Worm (Caenorhabditis elegans) whole organism, dauer: ENCODE data around the gene C33E10.10.
"Not testable (repeated sequence)": the region's sequence is repeated elsewhere in the genome, so short reads cannot be mapped to it uniquely, and the experiment has no call there.

ENCODE experiments used
- unc-62 ChIP-seq: sonication (generic microtip); optimal IDR thresholded peaks from 2 replicates; lab custom pipeline; 2017; ENCODE audit warnings: missing biosample characterization, missing genetic modification reagents, missing genetic modification characterization

C33E10.10 gene

DNA sequence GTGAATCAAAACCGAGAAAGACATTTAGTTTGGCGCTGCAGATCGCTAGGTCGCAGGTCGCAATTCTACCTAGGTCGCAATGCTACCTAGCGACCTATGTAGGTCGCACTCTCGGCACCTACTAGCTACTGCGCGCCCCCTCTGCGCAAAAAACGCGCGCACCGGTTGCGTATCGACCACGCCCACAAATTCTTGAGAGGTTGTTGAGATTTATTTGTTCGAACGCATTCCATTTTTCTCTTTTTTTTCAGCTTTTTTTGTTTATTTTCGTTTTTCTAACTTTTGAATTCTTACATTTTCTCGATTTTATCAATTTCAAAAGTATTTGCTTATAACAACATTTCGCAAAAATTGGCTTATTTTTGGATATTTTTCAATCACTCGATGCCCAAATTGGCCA, at the start of gene C33E10.10:
TSS of gene C33E10.10 (minus strand) at position 101 of the 400 bp plus-strand sequence.
- TF ChIP-seq unc-62 (GFP tag; lab: Kevin White, UChicago) = no peak

- TF ChIP-seq unc-62 (GFP tag; lab: Kevin White, UChicago) = no peak
These were observed 47.6 kb upstream of the C33E10.10 start for ce11 chrX:17349411-17349810.

ce11 chrX:17340484-17340883, 38.7 kb upstream of the C33E10.10 start, which contains the start of gene C53C11.1:
C53C11.1 (plus strand) TSS chrX:17340784.
- TF ChIP-seq unc-62 (GFP tag; lab: Kevin White, UChicago) = no peak

DNA sequence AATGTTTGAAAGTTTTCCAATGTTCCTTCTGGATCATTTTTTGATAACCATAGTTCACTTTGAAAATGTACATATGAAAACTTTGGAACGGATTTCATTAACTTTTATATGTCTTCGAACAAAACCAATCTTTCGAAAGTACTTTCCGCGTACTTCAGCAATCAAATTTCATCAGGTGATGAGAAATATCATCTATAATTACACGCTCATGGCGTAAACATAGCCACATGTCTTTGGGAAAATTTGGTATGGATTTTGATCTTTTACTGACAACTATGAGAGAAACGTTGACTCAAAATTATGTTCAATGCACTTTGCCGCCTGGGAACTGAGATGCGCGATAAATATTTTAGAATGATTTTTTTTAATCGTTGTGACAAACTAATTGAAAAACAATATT, 37.1 kb upstream of the C33E10.10 start:
- TF ChIP-seq unc-62 (GFP tag; lab: Kevin White, UChicago) = no peak

- no peak for TF ChIP-seq unc-62 (GFP tag; lab: Kevin White, UChicago)
These were observed 34.6 kb upstream of the C33E10.10 start, which contains the start of gene C53C11.2 for ce11 chrX:17336354-17336753. C53C11.2 (plus strand) TSS chrX:17336637.

- TF ChIP-seq unc-62 (GFP tag; lab: Kevin White, UChicago) = no peak
These were observed 32.0 kb upstream of the C33E10.10 start, which contains the start of gene C53C11.5 for ce11 chrX:17333752-17334151. C53C11.5 (plus strand) TSS chrX:17334052.

ce11 chrX:17330574-17330973, 28.8 kb upstream of the C33E10.10 start:
- TF ChIP-seq unc-62 (GFP tag; lab: Kevin White, UChicago) = no peak

- TF ChIP-seq unc-62 (GFP tag; lab: Kevin White, UChicago) = no peak
These were observed 27.3 kb upstream of the C33E10.10 start for ce11 chrX:17329075-17329474.

ce11 chrX:17327226-17327625, 25.4 kb upstream of the C33E10.10 start:
- no peak for TF ChIP-seq unc-62 (GFP tag; lab: Kevin White, UChicago)

ce11 chrX:17324954-17325353, 23.2 kb upstream of the C33E10.10 start:
- TF ChIP-seq unc-62 (GFP tag; lab: Kevin White, UChicago) = no peak

- no peak for TF ChIP-seq unc-62 (GFP tag; lab: Kevin White, UChicago)
These were observed 18.8 kb upstream of the C33E10.10 start for ce11 chrX:17320572-17320971.

DNA sequence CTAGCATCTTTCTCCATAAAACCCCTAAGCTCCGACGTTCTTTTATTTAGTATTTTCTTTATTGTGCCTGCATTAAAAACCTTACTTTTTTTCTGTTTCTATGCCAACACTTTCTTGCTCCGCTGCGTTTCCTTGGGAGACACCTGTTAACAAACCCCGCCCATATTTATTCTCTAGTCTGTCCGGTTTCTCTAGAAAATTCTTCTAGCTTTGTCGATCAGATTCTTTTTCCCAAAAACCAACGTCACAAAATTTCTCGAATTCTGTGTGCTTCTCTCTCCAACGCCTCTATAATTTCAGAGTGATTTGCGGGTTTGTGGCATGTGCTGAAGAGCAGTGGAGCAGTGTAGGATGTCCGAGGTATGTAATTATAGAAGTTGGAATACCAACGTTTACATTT, 16.5 kb upstream of the C33E10.10 start, which contains the start of gene ptr-5:
TSS of gene ptr-5 (plus strand) at position 301 of the 400 bp plus-strand sequence.
- no peak for TF ChIP-seq unc-62 (GFP tag; lab: Kevin White, UChicago)

DNA sequence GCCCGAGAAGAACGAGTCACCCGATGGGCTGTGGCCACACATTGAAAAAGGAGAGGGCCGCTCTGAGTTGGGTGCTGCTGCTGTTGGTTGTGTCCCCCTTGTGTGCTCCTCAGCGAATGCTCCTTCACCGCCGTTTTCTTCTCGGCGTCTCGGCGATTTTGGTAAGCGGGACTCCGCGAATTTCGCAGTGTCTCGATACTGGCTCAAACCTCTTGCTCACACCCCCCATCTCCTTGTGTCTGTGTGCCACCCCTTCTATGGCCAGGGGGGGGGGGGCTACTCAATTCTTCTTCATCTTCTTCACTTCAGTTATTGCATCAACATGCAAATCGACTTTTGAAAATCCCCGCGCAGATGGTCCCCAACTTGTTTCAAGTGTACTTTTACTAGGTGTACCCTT, 13.1 kb upstream of the C33E10.10 start:
- no peak for TF ChIP-seq unc-62 (GFP tag; lab: Kevin White, UChicago)

DNA sequence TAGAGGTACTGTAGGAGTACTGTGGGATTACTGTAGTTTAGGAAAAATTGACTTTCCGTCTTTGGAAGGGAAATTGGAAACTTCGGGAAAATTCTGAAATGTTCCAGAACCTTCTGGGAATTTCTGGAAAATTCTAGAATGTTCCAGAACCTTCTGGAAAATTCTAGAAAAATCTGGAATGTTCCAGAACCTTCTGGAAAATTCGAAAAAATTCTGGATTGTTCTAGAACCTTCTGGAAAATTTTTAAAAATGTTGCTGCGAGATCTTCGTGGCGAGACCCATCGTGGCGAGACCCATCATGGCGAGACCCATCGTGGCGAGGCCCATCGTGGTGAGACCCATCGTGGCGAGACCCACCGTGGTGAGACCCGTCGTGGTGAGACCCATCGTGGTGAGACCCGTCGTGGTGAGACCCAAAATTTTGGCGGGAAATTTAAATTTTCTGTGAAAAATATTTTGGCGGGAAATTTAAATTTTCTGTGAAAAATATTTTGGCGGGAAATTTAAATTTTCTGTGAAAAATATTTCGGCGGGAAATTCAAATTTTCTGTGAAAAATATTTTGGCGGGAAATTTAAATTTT, 9.0 kb upstream of the C33E10.10 start, which contains the start of gene C53C11.4:
TSS of gene C53C11.4 (plus strand) at position 179 of the 583 bp plus-strand sequence.
- not testable (repeated sequence) for TF ChIP-seq unc-62 (GFP tag; lab: Kevin White, UChicago)

DNA sequence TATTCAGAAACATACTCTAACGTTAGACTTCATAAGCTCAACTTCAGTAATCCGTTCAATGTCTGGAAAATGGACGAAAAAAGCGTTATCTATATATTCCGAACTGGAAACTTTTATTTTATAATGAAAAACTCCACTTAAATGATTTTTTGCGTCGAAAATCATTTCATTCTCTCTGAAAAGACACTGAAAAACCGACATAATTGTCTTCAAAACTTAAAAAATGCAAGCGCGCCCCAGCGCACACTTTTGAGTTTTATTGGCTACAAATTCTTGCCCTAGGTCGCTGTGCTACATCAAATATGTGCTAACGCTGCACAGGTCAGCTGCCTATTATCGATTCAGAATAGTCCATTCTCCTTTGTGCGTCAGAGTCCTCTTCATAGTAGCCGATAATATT, 3.1 kb upstream of the C33E10.10 start, which contains the start of gene C33E10.1:
TSS of gene C33E10.1 (plus strand) at position 301 of the 400 bp plus-strand sequence.
- not testable (repeated sequence) for TF ChIP-seq unc-62 (GFP tag; lab: Kevin White, UChicago)

- no peak for TF ChIP-seq unc-62 (GFP tag; lab: Kevin White, UChicago)
These were observed 619 bp upstream of the C33E10.10 start, which contains the start of gene fbxa-120 for ce11 chrX:17302419-17302818. fbxa-120 (plus strand) TSS chrX:17302719.

ce11 chrX:17300735-17301134, 1.1 kb downstream of the C33E10.10 start:
- TF ChIP-seq unc-62 (GFP tag; lab: Kevin White, UChicago) = no peak
